Worm (Caenorhabditis elegans) whole organism, L4 larva: Measurements from ENCODE around the gene F10C2.7.

Experiments
- D1046.2 ChIP-seq: fragments of 200-800 bp; sonication (Bioruptor generic); IDR thresholded peaks from 2 replicates; pipeline ENCODE4 v1.3.6; 2022; ENCODE audit warnings: missing genetic modification characterization, missing compliant biosample characterization
- F10B5.3 ChIP-seq: sonication (generic microtip); optimal IDR thresholded peaks from 2 replicates; lab custom pipeline; 2016; ENCODE audit warnings: mild to moderate bottlenecking, missing genetic modification characterization, missing compliant biosample characterization
- F37D6.2 ChIP-seq: sonication (generic microtip); optimal IDR thresholded peaks from 2 replicates; lab custom pipeline; 2016; ENCODE audit warnings: mild to moderate bottlenecking, missing genetic modification characterization, missing compliant biosample characterization
- F44E2.7 ChIP-seq: fragments of 200-800 bp; sonication (Bioruptor generic); IDR thresholded peaks from 2 replicates; pipeline ENCODE4 v2.1.2; 2022; ENCODE audit warnings: missing genetic modification characterization, missing compliant biosample characterization
- F49E8.2 ChIP-seq: sonication (generic microtip); optimal IDR thresholded peaks from 2 replicates; lab custom pipeline; 2016; ENCODE audit warnings: missing compliant biosample characterization, mild to moderate bottlenecking, missing genetic modification characterization, borderline replicate concordance
- T20F7.1 ChIP-seq: fragments of 200-800 bp; sonication (Bioruptor generic); optimal IDR thresholded peaks from 2 replicates; lab custom pipeline; 2018; ENCODE audit warnings: mild to moderate bottlenecking, missing genetic modification characterization, missing compliant biosample characterization
- ZK337.2 ChIP-seq: fragments of 200-800 bp; sonication (Bioruptor generic); IDR thresholded peaks from 2 replicates; pipeline ENCODE4 v1.3.6; 2022; ENCODE audit warnings: missing genetic modification reagents, missing genetic modification characterization, missing compliant biosample characterization
- ZK546.5 ChIP-seq, 2 experiments: sonication (generic microtip); optimal IDR thresholded peaks; 2 replicates each; lab custom pipeline; 2017; ENCODE audit warnings: missing biosample characterization in 2 of 2, missing genetic modification characterization in 2 of 2
- aha-1 ChIP-seq: fragments of 150-350 bp; peaks from one replicate; lab custom pipeline; 2014; ENCODE audit warnings: missing biosample characterization, missing genetic modification characterization
- ceh-20 ChIP-seq: fragments of 200-800 bp; sonication (Bioruptor generic); IDR thresholded peaks from 2 replicates; pipeline ENCODE4 v1.3.6; 2022; ENCODE audit warnings: missing genetic modification reagents, missing genetic modification characterization, missing compliant biosample characterization
- ceh-32 ChIP-seq: sonication (generic microtip); optimal IDR thresholded peaks from 2 replicates; lab custom pipeline; 2016; ENCODE audit warnings: mild to moderate bottlenecking, missing genetic modification characterization, missing compliant biosample characterization; ENCODE audit not compliant: poor library complexity
- ces-1 ChIP-seq: fragments of 150-350 bp; sonication (generic microtip); optimal IDR thresholded peaks from 4 replicates; lab custom pipeline; 2014; ENCODE audit warnings: missing biosample characterization, missing genetic modification reagents, missing genetic modification characterization
- cey-2 ChIP-seq: sonication (generic microtip); optimal IDR thresholded peaks from 3 replicates; lab custom pipeline; 2017; ENCODE audit warnings: missing genetic modification characterization, mild to moderate bottlenecking, missing compliant biosample characterization, antibody characterized with exemption, borderline replicate concordance; ENCODE audit not compliant: insufficient read depth
- ctbp-1 ChIP-seq: fragments of 200-800 bp; sonication (Bioruptor generic); IDR thresholded peaks from 2 replicates; pipeline ENCODE4 v1.3.6; 2022; ENCODE audit warnings: missing genetic modification reagents, missing genetic modification characterization, missing compliant biosample characterization
- daf-16 ChIP-seq, 3 experiments: sonication (generic microtip); optimal IDR thresholded peaks; 2 replicates each; lab custom pipeline; 2016 to 2017; ENCODE audit warnings: missing genetic modification characterization in 3 of 3, missing genetic modification reagents in 3 of 3, mild to moderate bottlenecking in 2 of 3, missing compliant biosample characterization in 2 of 3, missing biosample characterization in 1 of 3, moderate library complexity in 1 of 3
- daf-19 ChIP-seq: fragments of 200-800 bp; sonication (Bioruptor generic); conservative IDR thresholded peaks from 2 replicates; pipeline ENCODE4 v1.3.6; 2022; ENCODE audit warnings: missing genetic modification characterization, missing compliant biosample characterization
- fkh-10 ChIP-seq: fragments of 150-350 bp; optimal IDR thresholded peaks from 2 replicates; lab custom pipeline; 2014; ENCODE audit warnings: missing biosample characterization, missing genetic modification reagents, missing genetic modification characterization
- gei-8 ChIP-seq: fragments of 200-800 bp; sonication (Bioruptor generic); optimal IDR thresholded peaks from 2 replicates; lab custom pipeline; 2018; ENCODE audit warnings: mild to moderate bottlenecking, missing genetic modification characterization, missing compliant biosample characterization
- hif-1 ChIP-seq, 2 experiments: sonication (generic microtip); optimal IDR thresholded peaks; 2 replicates each; lab custom pipeline; 2016 to 2017; ENCODE audit warnings: missing compliant biosample characterization in 2 of 2, missing genetic modification characterization in 2 of 2, missing genetic modification reagents in 2 of 2, missing genotype in 2 of 2, mild to moderate bottlenecking in 1 of 2
- hlh-11 ChIP-seq: fragments of 200-800 bp; sonication (Bioruptor generic); optimal IDR thresholded peaks from 2 replicates; lab custom pipeline; 2018; ENCODE audit warnings: mild to moderate bottlenecking, missing genetic modification characterization, missing compliant biosample characterization
- hlh-30 ChIP-seq: sonication (generic microtip); optimal IDR thresholded peaks from 2 replicates; lab custom pipeline; 2017; ENCODE audit warnings: antibody characterized with exemption, mild to moderate bottlenecking, missing genetic modification characterization, missing compliant biosample characterization; ENCODE audit not compliant: insufficient read depth
- hmg-1.1 ChIP-seq: fragments of 200-800 bp; sonication (Bioruptor generic); IDR thresholded peaks from 2 replicates; pipeline ENCODE4 v1.3.6; 2022; ENCODE audit warnings: missing genetic modification reagents, missing genetic modification characterization, missing compliant biosample characterization
- lin-39 ChIP-seq: fragments of 150-350 bp; optimal IDR thresholded peaks from 2 replicates; lab custom pipeline; 2014; ENCODE audit warnings: missing biosample characterization, missing genetic modification reagents, missing genetic modification characterization
- lir-3 ChIP-seq: sonication (generic microtip); optimal IDR thresholded peaks from 2 replicates; lab custom pipeline; 2016; ENCODE audit warnings: mild to moderate bottlenecking, missing genetic modification characterization, missing compliant biosample characterization
- lsy-2 ChIP-seq, 2 experiments: fragments of 150-350 bp in 1 of 2; sonication (generic microtip) in 1 of 2; optimal IDR thresholded peaks; 2 replicates each; lab custom pipeline; 2014 to 2017; ENCODE audit warnings: missing biosample characterization in 2 of 2, missing genetic modification characterization in 2 of 2
- madf-5 ChIP-seq, 2 experiments: fragments of 200-800 bp; sonication (Bioruptor generic); IDR thresholded peaks; 2 replicates each; pipeline ENCODE4 v1.3.6; 2022; ENCODE audit warnings: missing compliant biosample characterization in 2 of 2, missing genetic modification characterization in 2 of 2
- mdl-1 ChIP-seq, 2 experiments: fragments of 150-350 bp in 1 of 2; sonication (generic microtip) in 1 of 2; optimal IDR thresholded peaks; 2 replicates each; lab custom pipeline; 2014 to 2017; ENCODE audit warnings: missing biosample characterization in 2 of 2, missing genetic modification characterization in 2 of 2
- mep-1 ChIP-seq: fragments of 150-350 bp; sonication (generic microtip); optimal IDR thresholded peaks from 3 replicates; lab custom pipeline; 2014; ENCODE audit warnings: missing biosample characterization, missing genetic modification characterization
- mxl-3 ChIP-seq: fragments of 200-800 bp; sonication (Bioruptor generic); optimal IDR thresholded peaks from 2 replicates; lab custom pipeline; 2018; ENCODE audit warnings: mild to moderate bottlenecking, missing genetic modification characterization, missing compliant biosample characterization
- nhr-10 ChIP-seq: fragments of 150-350 bp; optimal IDR thresholded peaks from 2 replicates; lab custom pipeline; 2014; ENCODE audit warnings: missing biosample characterization, missing genetic modification characterization
- nhr-102 ChIP-seq: sonication (generic microtip); optimal IDR thresholded peaks from 2 replicates; lab custom pipeline; 2016; ENCODE audit warnings: mild to moderate bottlenecking, missing genetic modification characterization, moderate library complexity, missing compliant biosample characterization
- nhr-11 ChIP-seq: fragments of 150-350 bp; optimal IDR thresholded peaks from 2 replicates; lab custom pipeline; 2014; ENCODE audit warnings: missing biosample characterization, missing genetic modification characterization
- nhr-111 ChIP-seq: fragments of 200-800 bp; sonication (Bioruptor generic); optimal IDR thresholded peaks from 2 replicates; lab custom pipeline; 2018; ENCODE audit warnings: mild to moderate bottlenecking, missing genetic modification characterization, missing compliant biosample characterization
- nhr-237 ChIP-seq: sonication (generic microtip); optimal IDR thresholded peaks from 2 replicates; lab custom pipeline; 2017; ENCODE audit warnings: missing biosample characterization, missing genetic modification characterization
- nhr-41 ChIP-seq: fragments of 200-800 bp; sonication (Bioruptor generic); IDR thresholded peaks from 2 replicates; pipeline ENCODE4 v1.3.6; 2022; ENCODE audit warnings: missing genetic modification reagents, missing genetic modification characterization, missing compliant biosample characterization
- nhr-42 ChIP-seq: fragments of 200-800 bp; sonication (Bioruptor generic); IDR thresholded peaks from 2 replicates; pipeline ENCODE4 v1.3.6; 2022; ENCODE audit warnings: missing genetic modification characterization, missing compliant biosample characterization
- nhr-48 ChIP-seq: sonication (generic microtip); optimal IDR thresholded peaks from 2 replicates; lab custom pipeline; 2016; ENCODE audit warnings: mild to moderate bottlenecking, missing genetic modification characterization, missing compliant biosample characterization
- pha-4 ChIP-seq, 2 experiments: fragments of 150-350 bp in 1 of 2; fragments of 200-800 bp in 1 of 2; sonication (Bioruptor generic) in 1 of 2; IDR thresholded peaks in 1 of 2; optimal IDR thresholded peaks in 1 of 2; 2 replicates each; pipeline versions ENCODE4 v1.3.6 to Lab custom; 2014 to 2022; ENCODE audit warnings: missing genetic modification characterization in 2 of 2, missing genetic modification reagents in 2 of 2, missing biosample characterization in 1 of 2, missing compliant biosample characterization in 1 of 2
- php-3 ChIP-seq: fragments of 200-800 bp; sonication (Bioruptor generic); IDR thresholded peaks from 2 replicates; pipeline ENCODE4 v1.3.6; 2022; ENCODE audit warnings: missing genetic modification reagents, missing genetic modification characterization, missing compliant biosample characterization
- pqm-1 ChIP-seq: sonication (generic microtip); optimal IDR thresholded peaks from 2 replicates; lab custom pipeline; 2017; ENCODE audit warnings: missing biosample characterization, missing genetic modification characterization
- sdz-12 ChIP-seq: fragments of 200-800 bp; sonication (Bioruptor generic); optimal IDR thresholded peaks from 2 replicates; lab custom pipeline; 2018; ENCODE audit warnings: mild to moderate bottlenecking, missing genetic modification characterization, missing compliant biosample characterization
- snpc-4 ChIP-seq: fragments of 150-350 bp; optimal IDR thresholded peaks from 2 replicates; lab custom pipeline; 2014; ENCODE audit warnings: missing biosample characterization, missing genetic modification characterization
- spr-3 ChIP-seq: fragments of 200-800 bp; sonication (Bioruptor generic); optimal IDR thresholded peaks from 2 replicates; lab custom pipeline; 2018; ENCODE audit warnings: mild to moderate bottlenecking, missing genetic modification characterization, missing compliant biosample characterization
- unc-130 ChIP-seq: sonication (generic microtip); optimal IDR thresholded peaks from 2 replicates; lab custom pipeline; 2016; ENCODE audit warnings: missing genetic modification reagents, missing genetic modification characterization, missing compliant biosample characterization
- unc-39 ChIP-seq: sonication (generic microtip); optimal IDR thresholded peaks from 2 replicates; lab custom pipeline; 2017; ENCODE audit warnings: missing biosample characterization, missing genetic modification characterization
- unc-62 ChIP-seq, 3 experiments: fragments of 150-350 bp in 1 of 3; sonication (generic microtip); optimal IDR thresholded peaks in 2 of 3; peaks in 1 of 3; 1 replicate in 1 of 3; 2 replicates in 2 of 3; lab custom pipeline; 2014 to 2017; ENCODE audit warnings: missing biosample characterization in 3 of 3, missing genetic modification characterization in 3 of 3, missing genetic modification reagents in 3 of 3, missing genotype in 1 of 3
- zag-1 ChIP-seq: fragments of 150-350 bp; optimal IDR thresholded peaks from 2 replicates; lab custom pipeline; 2014; ENCODE audit warnings: missing biosample characterization, missing genetic modification characterization

F10C2.7 gene

DNA sequence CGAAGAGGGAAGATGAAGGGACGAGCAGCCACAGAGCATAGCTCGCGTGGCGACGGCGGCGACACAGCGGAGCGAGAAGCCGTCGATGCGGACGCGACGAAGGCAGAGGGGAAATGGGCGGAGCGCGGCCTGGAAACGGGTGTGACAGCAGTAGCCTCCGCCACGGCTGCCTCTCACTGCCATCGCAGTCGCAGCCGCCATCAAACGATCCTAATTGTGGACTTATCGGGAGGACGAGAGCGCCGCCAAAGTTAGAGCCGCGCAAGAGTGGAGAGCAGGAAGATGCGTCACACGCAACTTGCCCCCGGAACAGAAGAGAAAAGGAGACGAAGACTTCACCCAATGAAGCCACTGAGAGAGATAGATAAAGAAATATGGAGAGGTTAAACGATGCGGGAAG is 29.4 kb upstream of the F10C2.7 start (continued):
- TF ChIP-seq ZK337.2 = no peak
- peak; percentile 3 for TF ChIP-seq hlh-11 (tag; lab: Kevin White, UChicago)
- TF ChIP-seq aha-1 (tag; lab: Kevin White, UChicago) = peak; percentile 98
- peak; percentile 31 for TF ChIP-seq hlh-30 (tag; lab: Kevin White, UChicago)
- TF ChIP-seq madf-5 (GFP tag; IDR thresholded peaks at IDR 0.05; lab: Robert Waterston, UW) = no peak
- TF ChIP-seq F44E2.7 (GFP tag; lab: Robert Waterston, UW) = no peak
- no peak for TF ChIP-seq F10B5.3
- TF ChIP-seq ctbp-1 = peak; percentile 79
- no peak for TF ChIP-seq snpc-4 (tag; lab: Kevin White, UChicago)
- no peak for TF ChIP-seq nhr-10
- TF ChIP-seq nhr-42 (GFP tag; lab: Robert Waterston, UW) = no peak
- TF ChIP-seq sdz-12 (GFP tag; lab: Kevin White, UChicago) = no peak
- no peak for TF ChIP-seq nhr-41 (GFP tag; lab: Robert Waterston, UW)

ce11 chrV:12025683-12026082 is 28.0 kb upstream of the F10C2.7 start:
- TF ChIP-seq nhr-102 (tag; lab: Kevin White, UChicago) = no peak
- peak; percentile 88 for TF ChIP-seq ces-1
- peak; percentile 94 for TF ChIP-seq fkh-10 (GFP tag; lab: Kevin White, UChicago)
- no peak for TF ChIP-seq nhr-111 (GFP tag; lab: Kevin White, UChicago)
- no peak for TF ChIP-seq ceh-20
- no peak for TF ChIP-seq daf-19 (GFP tag; lab: Robert Waterston, UW)
- no peak for TF ChIP-seq lin-39
- TF ChIP-seq hmg-1.1 (GFP tag; lab: Robert Waterston, UW) = no peak
- no peak for TF ChIP-seq lir-3
- TF ChIP-seq pha-4 (GFP tag; IDR thresholded peaks at IDR 0.05; lab: Robert Waterston, UW) = no peak
- no peak for TF ChIP-seq pha-4 (tag; optimal IDR thresholded peaks at IDR 0.05; lab: Kevin White, UChicago)
- no peak for TF ChIP-seq nhr-10
- TF ChIP-seq hif-1 (tag; optimal IDR thresholded peaks at IDR 0.05; lab: Kevin White, UChicago) = peak in 1 of 2 experiments; percentile 2
- TF ChIP-seq nhr-11 (tag; lab: Kevin White, UChicago) = peak; percentile 2
- TF ChIP-seq nhr-237 (tag; lab: Kevin White, UChicago) = no peak
- no peak for TF ChIP-seq unc-39 (tag; lab: Kevin White, UChicago)
- peak; percentile 40 for TF ChIP-seq mxl-3
- TF ChIP-seq cey-2 = no peak
- TF ChIP-seq F37D6.2 (tag; lab: Kevin White, UChicago) = peak; percentile 3
- TF ChIP-seq zag-1 (tag; lab: Kevin White, UChicago) = no peak
- TF ChIP-seq ceh-32 (tag; lab: Kevin White, UChicago) = peak; percentile 28
- TF ChIP-seq daf-16 (GFP tag; optimal IDR thresholded peaks at IDR 0.05; lab: Kevin White, UChicago) = peak in 1 of 2 experiments; percentile 3
- TF ChIP-seq daf-16 (tag; optimal IDR thresholded peaks at IDR 0.05; lab: Kevin White, UChicago) = no peak
- TF ChIP-seq aha-1 (tag; lab: Kevin White, UChicago) = peak; percentile 82
- no peak for TF ChIP-seq spr-3
- TF ChIP-seq ctbp-1 = peak; percentile 66; the same call in 1 of the 2 replicates
- no peak for TF ChIP-seq php-3 (GFP tag; lab: Robert Waterston, UW)
- TF ChIP-seq F49E8.2 (tag; lab: Kevin White, UChicago) = no peak
- no peak for TF ChIP-seq T20F7.1
- TF ChIP-seq D1046.2 (GFP tag; lab: Robert Waterston, UW) = no peak
- TF ChIP-seq ZK546.5 (tag; optimal IDR thresholded peaks at IDR 0.05; lab: Kevin White, UChicago) = no peak
- TF ChIP-seq pqm-1 (tag; lab: Kevin White, UChicago) = no peak
- TF ChIP-seq gei-8 = no peak
- peak in 1 of 2 experiments; percentile 29 for TF ChIP-seq lsy-2 (tag; optimal IDR thresholded peaks at IDR 0.05; lab: Kevin White, UChicago)
- TF ChIP-seq unc-62 (GFP tag; optimal IDR thresholded peaks at IDR 0.05 in 1 of 2; lab: Kevin White, UChicago) = no peak
- TF ChIP-seq unc-62 (tag; optimal IDR thresholded peaks at IDR 0.05; lab: Kevin White, UChicago) = no peak
- no peak for TF ChIP-seq snpc-4 (tag; lab: Kevin White, UChicago)
- no peak for TF ChIP-seq nhr-48
- TF ChIP-seq mdl-1 (tag; optimal IDR thresholded peaks at IDR 0.05; lab: Kevin White, UChicago) = peak in 1 of 2 experiments; percentile 68
- peak; percentile 64 for TF ChIP-seq hlh-30 (tag; lab: Kevin White, UChicago)
- peak; percentile 18 for TF ChIP-seq mep-1 (tag; lab: Kevin White, UChicago)
- TF ChIP-seq unc-130 (GFP tag; lab: Kevin White, UChicago) = no peak
- no peak for TF ChIP-seq nhr-41 (GFP tag; lab: Robert Waterston, UW)
- TF ChIP-seq hlh-11 (tag; lab: Kevin White, UChicago) = no peak
